Fruit fly (Drosophila melanogaster): Measurements from ENCODE around the gene CG45690.
A peak's percentile ranks its signal among the peaks of the same experiment; 100 is the strongest.

- no peak for TF ChIP-seq pan (optimal IDR thresholded peaks at IDR 0.05)
- TF ChIP-seq Rel (GFP tag; optimal IDR thresholded peaks at IDR 0.05) = no peak
- no peak for TF ChIP-seq Rel (tag; optimal IDR thresholded peaks at IDR 0.05)
- TF ChIP-seq woc (GFP tag; optimal IDR thresholded peaks at IDR 0.05) = no peak
- no peak for TF ChIP-seq CG9705 (GFP tag; optimal IDR thresholded peaks at IDR 0.05)
- TF ChIP-seq h (GFP tag; optimal IDR thresholded peaks at IDR 0.05) = peak; percentile 13
- no peak for TF ChIP-seq br (GFP tag; optimal IDR thresholded peaks at IDR 0.05)
- TF ChIP-seq psq (GFP tag; optimal IDR thresholded peaks at IDR 0.05) = no peak
- no peak for TF ChIP-seq jim (GFP tag; optimal IDR thresholded peaks at IDR 0.05)
- no peak for TF ChIP-seq tai (GFP tag; optimal IDR thresholded peaks at IDR 0.05)
Measured at dm6 chr2L:10697992-10698391, 39.9 kb downstream of the CG45690 start, which contains the start of gene CG7300.
